Worm (Caenorhabditis elegans) whole organism, late embryonic: ENCODE data around the gene F54D5.5.

ENCODE experiments used
- C08G9.2 ChIP-seq: sonication (generic microtip); optimal IDR thresholded peaks from 2 replicates; lab custom pipeline; 2016; ENCODE audit warnings: mild to moderate bottlenecking, missing genetic modification characterization, moderate library complexity, missing compliant biosample characterization
- C38D4.7 ChIP-seq: fragments of 200-800 bp; sonication (Bioruptor generic); optimal IDR thresholded peaks from 2 replicates; lab custom pipeline; 2018; ENCODE audit warnings: mild to moderate bottlenecking, missing genetic modification characterization, moderate library complexity, missing compliant biosample characterization
- F13H6.1 ChIP-seq: sonication (generic microtip); optimal IDR thresholded peaks from 2 replicates; lab custom pipeline; 2016; ENCODE audit warnings: missing genetic modification characterization, missing compliant biosample characterization
- K09A11.1 ChIP-seq: sonication (generic microtip); optimal IDR thresholded peaks from 2 replicates; lab custom pipeline; 2017; ENCODE audit warnings: antibody characterized with exemption, mild to moderate bottlenecking, missing genetic modification characterization, missing compliant biosample characterization; ENCODE audit not compliant: insufficient read depth
- Y22D7AL.16 ChIP-seq: sonication (generic microtip); optimal IDR thresholded peaks from 2 replicates; lab custom pipeline; 2016; ENCODE audit warnings: missing genetic modification characterization, missing compliant biosample characterization
- ahr-1 ChIP-seq: sonication (generic microtip); optimal IDR thresholded peaks from 2 replicates; lab custom pipeline; 2016; ENCODE audit warnings: missing genetic modification characterization, missing compliant biosample characterization
- ceh-14 ChIP-seq: sonication (generic microtip); optimal IDR thresholded peaks from 2 replicates; lab custom pipeline; 2016; ENCODE audit warnings: missing genotype, missing genetic modification characterization, missing compliant biosample characterization
- ceh-2 ChIP-seq: sonication (generic microtip); optimal IDR thresholded peaks from 2 replicates; lab custom pipeline; 2016; ENCODE audit warnings: missing genotype, missing genetic modification characterization, missing compliant biosample characterization
- ceh-24 ChIP-seq: sonication (generic microtip); optimal IDR thresholded peaks from 2 replicates; lab custom pipeline; 2016; ENCODE audit warnings: mild to moderate bottlenecking, missing genetic modification characterization, missing compliant biosample characterization
- ceh-31 ChIP-seq: sonication (generic microtip); optimal IDR thresholded peaks from 2 replicates; lab custom pipeline; 2016; ENCODE audit warnings: missing genetic modification characterization, missing compliant biosample characterization
- ceh-48 ChIP-seq: sonication (generic microtip); optimal IDR thresholded peaks from 2 replicates; lab custom pipeline; 2016; ENCODE audit warnings: missing genetic modification characterization, inconsistent platforms, missing compliant biosample characterization
- ceh-9 ChIP-seq: sonication (generic microtip); optimal IDR thresholded peaks from 2 replicates; lab custom pipeline; 2016; ENCODE audit warnings: mild to moderate bottlenecking, missing genetic modification characterization, inconsistent platforms, missing compliant biosample characterization
- che-1 ChIP-seq: sonication (generic microtip); optimal IDR thresholded peaks from 2 replicates; lab custom pipeline; 2016; ENCODE audit warnings: mild to moderate bottlenecking, missing genetic modification characterization, missing compliant biosample characterization
- elt-4 ChIP-seq: sonication (generic microtip); optimal IDR thresholded peaks from 2 replicates; lab custom pipeline; 2016; ENCODE audit warnings: missing genetic modification characterization, missing compliant biosample characterization
- ets-4 ChIP-seq: sonication (generic microtip); optimal IDR thresholded peaks from 2 replicates; lab custom pipeline; 2016; ENCODE audit warnings: missing genetic modification characterization, missing compliant biosample characterization
- eyg-1 ChIP-seq: sonication (generic microtip); optimal IDR thresholded peaks from 2 replicates; lab custom pipeline; 2016; ENCODE audit warnings: missing genotype, missing genetic modification characterization, missing compliant biosample characterization
- fkh-10 ChIP-seq: fragments of 150-350 bp; optimal IDR thresholded peaks from 2 replicates; lab custom pipeline; 2014; ENCODE audit warnings: missing biosample characterization, missing genetic modification reagents, missing genetic modification characterization
- fkh-6 ChIP-seq: sonication (generic microtip); optimal IDR thresholded peaks from 2 replicates; lab custom pipeline; 2016; ENCODE audit warnings: missing genetic modification characterization, missing compliant biosample characterization
- gmeb-2 ChIP-seq: sonication (generic microtip); optimal IDR thresholded peaks from 2 replicates; lab custom pipeline; 2016; ENCODE audit warnings: missing genetic modification characterization, inconsistent platforms, missing compliant biosample characterization
- hlh-15 ChIP-seq: sonication (generic microtip); optimal IDR thresholded peaks from 2 replicates; lab custom pipeline; 2016; ENCODE audit warnings: missing genetic modification characterization, missing compliant biosample characterization
- hlh-8 ChIP-seq: sonication (generic microtip); optimal IDR thresholded peaks from 2 replicates; lab custom pipeline; 2016; ENCODE audit warnings: missing genotype, missing genetic modification characterization, missing compliant biosample characterization
- lim-6 ChIP-seq: sonication (generic microtip); optimal IDR thresholded peaks from 2 replicates; lab custom pipeline; 2016; ENCODE audit warnings: missing genetic modification characterization, missing compliant biosample characterization
- madf-2 ChIP-seq: sonication (generic microtip); optimal IDR thresholded peaks from 2 replicates; lab custom pipeline; 2017; ENCODE audit warnings: missing genetic modification characterization, missing compliant biosample characterization
- mec-3 ChIP-seq: sonication (generic microtip); optimal IDR thresholded peaks from 2 replicates; lab custom pipeline; 2016; ENCODE audit warnings: borderline replicate concordance, missing genetic modification characterization, missing compliant biosample characterization
- nfya-1 ChIP-seq: sonication (generic microtip); optimal IDR thresholded peaks from 2 replicates; lab custom pipeline; 2017; ENCODE audit warnings: missing genetic modification characterization, mild to moderate bottlenecking, missing compliant biosample characterization, antibody characterized with exemption, moderate library complexity
- nhr-11 ChIP-seq: fragments of 150-350 bp; optimal IDR thresholded peaks from 2 replicates; lab custom pipeline; 2014; ENCODE audit warnings: missing biosample characterization, missing genetic modification characterization
- odd-2 ChIP-seq: sonication (generic microtip); optimal IDR thresholded peaks from 2 replicates; lab custom pipeline; 2017; ENCODE audit warnings: antibody characterized with exemption, mild to moderate bottlenecking, missing genetic modification characterization, missing compliant biosample characterization
- pag-3 ChIP-seq: sonication (generic microtip); optimal IDR thresholded peaks from 2 replicates; lab custom pipeline; 2016; ENCODE audit warnings: missing compliant biosample characterization, missing genetic modification characterization, borderline replicate concordance
- pat-9 ChIP-seq: fragments of 200-800 bp; sonication (Bioruptor generic); optimal IDR thresholded peaks from 2 replicates; lab custom pipeline; 2018; ENCODE audit warnings: mild to moderate bottlenecking, missing genetic modification characterization, moderate library complexity, missing compliant biosample characterization
- pha-4 ChIP-seq: fragments of 150-350 bp; optimal IDR thresholded peaks from 2 replicates; lab custom pipeline; 2018; ENCODE audit warnings: missing biosample characterization, missing genetic modification reagents, missing genetic modification characterization
- ref-2 ChIP-seq: sonication (generic microtip); optimal IDR thresholded peaks from 2 replicates; lab custom pipeline; 2016; ENCODE audit warnings: missing genetic modification characterization, missing compliant biosample characterization
- tbx-2 ChIP-seq: sonication (generic microtip); optimal IDR thresholded peaks from 2 replicates; lab custom pipeline; 2016; ENCODE audit warnings: missing genetic modification characterization, missing compliant biosample characterization
- unc-3 ChIP-seq, 2 experiments: fragments of 200-800 bp in 1 of 2; sonication (Bioruptor generic) in 1 of 2; sonication (generic microtip) in 1 of 2; conservative IDR thresholded peaks in 1 of 2; optimal IDR thresholded peaks in 1 of 2; 2 replicates each; pipeline versions ENCODE4 v1.3.6 to Lab custom; 2016 to 2022; ENCODE audit warnings: missing compliant biosample characterization in 2 of 2, missing genetic modification characterization in 2 of 2, missing genetic modification reagents in 1 of 2
- unc-42 ChIP-seq: sonication (generic microtip); optimal IDR thresholded peaks from 2 replicates; lab custom pipeline; 2016; ENCODE audit warnings: missing genotype, missing genetic modification characterization, missing compliant biosample characterization
- unc-55 ChIP-seq: sonication (generic microtip); optimal IDR thresholded peaks from 2 replicates; lab custom pipeline; 2017; ENCODE audit warnings: missing biosample characterization, missing genetic modification reagents, missing genetic modification characterization
- unc-86 ChIP-seq: sonication (generic microtip); optimal IDR thresholded peaks from 2 replicates; lab custom pipeline; 2016; ENCODE audit warnings: missing genetic modification characterization, missing compliant biosample characterization
- ztf-16 ChIP-seq: sonication (generic microtip); optimal IDR thresholded peaks from 2 replicates; lab custom pipeline; 2017; ENCODE audit warnings: missing genetic modification characterization, missing compliant biosample characterization

F54D5.5 gene

ce11 chrII:11545299-11545951 lies 21.4 kb downstream of the F54D5.5 start, which contains the start of gene dnj-13 (continued):
- TF ChIP-seq unc-42 (peak; percentile 77), lim-6 (tag; lab: Kevin White, UChicago) (no peak), ceh-2 (tag; lab: Kevin White, UChicago) (peak; percentile 49), ahr-1 (tag; lab: Kevin White, UChicago) (no peak), elt-4 (tag; lab: Kevin White, UChicago) (no peak), pag-3 (tag; lab: Kevin White, UChicago) (no peak), ztf-16 (tag; lab: Kevin White, UChicago) (peak; percentile 3), ets-4 (tag; lab: Kevin White, UChicago) (peak; percentile 33), ceh-14 (tag; lab: Kevin White, UChicago) (peak; percentile 4), fkh-10 (GFP tag; lab: Kevin White, UChicago) (no peak), ref-2 (peak; percentile 93), che-1 (tag; lab: Kevin White, UChicago) (no peak), mec-3 (tag; lab: Kevin White, UChicago) (no peak), hlh-8 (peak; percentile 36), K09A11.1 (tag; lab: Kevin White, UChicago) (no peak), Y22D7AL.16 (no peak), unc-86 (peak; percentile 14)

ce11 chrII:11544714-11545113 lies 22.1 kb downstream of the F54D5.5 start, which contains the start of gene F54D5.9:
TSS of gene F54D5.9 (minus strand) at chrII:11544828.
- no peak for TF ChIP-seq unc-3 (GFP tag; conservative IDR thresholded peaks at IDR 0.05; lab: Robert Waterston, UW)
- TF ChIP-seq unc-3 (tag; optimal IDR thresholded peaks at IDR 0.05; lab: Kevin White, UChicago), result no peak
- no peak for TF ChIP-seq pag-3 (tag; lab: Kevin White, UChicago)
- TF ChIP-seq eyg-1 (tag; lab: Kevin White, UChicago), result no peak
- TF ChIP-seq ceh-48, result no peak
- no peak for TF ChIP-seq ztf-16 (tag; lab: Kevin White, UChicago)
- no peak for TF ChIP-seq Y22D7AL.16
- no peak for TF ChIP-seq nhr-11 (tag; lab: Kevin White, UChicago)
- no peak for TF ChIP-seq pha-4 (tag; lab: Kevin White, UChicago)
- TF ChIP-seq ref-2, result no peak
- TF ChIP-seq, all 69 proteins: peak for 0

ce11 chrII:11542958-11543357 lies 23.9 kb downstream of the F54D5.5 start:
- peak; percentile 17 for TF ChIP-seq unc-55 (GFP tag; lab: Kevin White, UChicago)
- TF ChIP-seq pha-4 (tag; lab: Kevin White, UChicago), result no peak

DNA sequence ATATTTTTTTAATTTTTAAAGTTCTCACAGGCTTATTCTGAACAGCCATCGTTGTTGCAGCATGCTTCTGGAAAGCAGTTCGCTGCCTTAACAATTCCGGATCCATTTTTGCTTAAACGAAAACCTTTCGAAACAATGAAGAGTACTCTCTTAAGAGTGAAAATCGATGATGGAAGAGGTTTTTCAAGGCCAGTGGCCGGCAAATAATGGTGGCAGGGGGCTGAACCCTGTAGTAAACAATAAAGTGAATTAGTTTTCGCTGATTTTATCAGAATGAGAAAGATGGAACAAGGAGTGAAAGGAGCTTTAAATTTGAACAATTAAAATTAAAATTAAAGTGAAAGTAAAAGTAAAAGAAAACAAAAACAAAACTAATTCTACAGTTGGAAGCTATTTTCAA lies 24.4 kb downstream of the F54D5.5 start, which contains the start of gene gtf-2E2:
TSS of gene gtf-2E2 (minus strand) at position 111 of the 400 bp plus-strand sequence.
- no peak for TF ChIP-seq fkh-6 (tag; lab: Kevin White, UChicago)
- TF ChIP-seq pag-3 (tag; lab: Kevin White, UChicago), result no peak
- peak; percentile 56 for TF ChIP-seq C08G9.2
- peak; percentile 53 for TF ChIP-seq ceh-48
- peak; percentile 3 for TF ChIP-seq nfya-1 (tag; lab: Kevin White, UChicago)
- TF ChIP-seq tbx-2 (tag; lab: Kevin White, UChicago), result peak; percentile 25
- peak; percentile 55 for TF ChIP-seq ceh-31 (tag; lab: Kevin White, UChicago)

ce11 chrII:11538741-11539140 lies 28.1 kb downstream of the F54D5.5 start, which contains the start of gene Y62F5A.9:
TSS of gene Y62F5A.9 (minus strand) at chrII:11538841.
- TF ChIP-seq F13H6.1 (tag; lab: Kevin White, UChicago) (no peak), mec-3 (tag; lab: Kevin White, UChicago) (no peak), hlh-15 (no peak), hlh-8 (no peak), Y22D7AL.16 (no peak), unc-86 (no peak), ahr-1 (tag; lab: Kevin White, UChicago) (no peak), K09A11.1 (tag; lab: Kevin White, UChicago) (no peak), ceh-9 (no peak), odd-2 (tag; lab: Kevin White, UChicago) (no peak), ceh-24 (tag; lab: Kevin White, UChicago) (no peak), gmeb-2 (no peak), nhr-11 (tag; lab: Kevin White, UChicago) (no peak), ceh-2 (tag; lab: Kevin White, UChicago) (no peak), C38D4.7 (no peak), madf-2 (tag; lab: Kevin White, UChicago) (no peak), pat-9 (tag; lab: Kevin White, UChicago) (no peak), pha-4 (tag; lab: Kevin White, UChicago) (no peak)
